Worm (Caenorhabditis elegans) whole organism, late embryonic: ENCODE results near the gene M28.8.

ENCODE experiments used
- K02D7.2 ChIP-seq: sonication (generic microtip); optimal IDR thresholded peaks from 2 replicates; lab custom pipeline; 2017; ENCODE audit warnings: mild to moderate bottlenecking, missing genetic modification characterization, missing compliant biosample characterization
- ama-1 ChIP-seq: fragments of 150-350 bp; optimal IDR thresholded peaks from 2 replicates; lab custom pipeline; 2014
- ceh-9 ChIP-seq: sonication (generic microtip); optimal IDR thresholded peaks from 2 replicates; lab custom pipeline; 2016; ENCODE audit warnings: mild to moderate bottlenecking, missing genetic modification characterization, inconsistent platforms, missing compliant biosample characterization
- dve-1 ChIP-seq: sonication (generic microtip); optimal IDR thresholded peaks from 2 replicates; lab custom pipeline; 2017; ENCODE audit warnings: antibody characterized with exemption, mild to moderate bottlenecking, missing genetic modification characterization, missing compliant biosample characterization
- elt-2 ChIP-seq: sonication (generic microtip); optimal IDR thresholded peaks from 2 replicates; lab custom pipeline; 2016; ENCODE audit warnings: missing genetic modification reagents, missing genetic modification characterization, missing compliant biosample characterization
- hlh-13 ChIP-seq: fragments of 200-800 bp; sonication (Bioruptor generic); optimal IDR thresholded peaks from 2 replicates; lab custom pipeline; 2018; ENCODE audit warnings: mild to moderate bottlenecking, missing genetic modification characterization, missing compliant biosample characterization
- hlh-30 ChIP-seq: sonication (generic microtip); optimal IDR thresholded peaks from 2 replicates; lab custom pipeline; 2017; ENCODE audit warnings: antibody characterized with exemption, missing genetic modification characterization, missing compliant biosample characterization; ENCODE audit not compliant: insufficient read depth
- nfya-1 ChIP-seq: sonication (generic microtip); optimal IDR thresholded peaks from 2 replicates; lab custom pipeline; 2017; ENCODE audit warnings: missing genetic modification characterization, mild to moderate bottlenecking, missing compliant biosample characterization, antibody characterized with exemption, moderate library complexity
- unc-42 ChIP-seq: sonication (generic microtip); optimal IDR thresholded peaks from 2 replicates; lab custom pipeline; 2016; ENCODE audit warnings: missing genotype, missing genetic modification characterization, missing compliant biosample characterization
- unc-55 ChIP-seq: sonication (generic microtip); optimal IDR thresholded peaks from 2 replicates; lab custom pipeline; 2017; ENCODE audit warnings: missing biosample characterization, missing genetic modification reagents, missing genetic modification characterization
- unc-86 ChIP-seq: sonication (generic microtip); optimal IDR thresholded peaks from 2 replicates; lab custom pipeline; 2016; ENCODE audit warnings: missing genetic modification characterization, missing compliant biosample characterization
- ztf-16 ChIP-seq: sonication (generic microtip); optimal IDR thresholded peaks from 2 replicates; lab custom pipeline; 2017; ENCODE audit warnings: missing genetic modification characterization, missing compliant biosample characterization

- TF ChIP-seq ama-1 (no peak), ztf-16 (tag; lab: Kevin White, UChicago) (no peak), unc-86 (no peak), hlh-13 (no peak), hlh-30 (no peak), elt-2 (no peak), ceh-9 (tag; lab: Kevin White, UChicago) (no peak), K02D7.2 (tag; lab: Kevin White, UChicago) (no peak), unc-55 (GFP tag; lab: Kevin White, UChicago) (no peak), nfya-1 (tag; lab: Kevin White, UChicago) (no peak), unc-42 (no peak), dve-1 (tag; lab: Kevin White, UChicago) (no peak)
Measured at ce11 chrII:10602184-10602583, 25.9 kb upstream of the M28.8 start, which contains the start of gene srv-2.
